Fruit fly (Drosophila melanogaster) whole organism, prepupa: ENCODE results near the gene CG5618.

Experiments used
- Blimp-1 ChIP-seq: fragments of 200-800 bp; sonication (Bioruptor generic); optimal IDR thresholded peaks from 3 replicates; lab custom pipeline; 2017; ENCODE audit warnings: missing biosample characterization, missing genetic modification characterization, mild to moderate bottlenecking, moderate library complexity, missing genetic modification reagents
- CG10631 ChIP-seq: fragments of 200-800 bp; sonication (Bioruptor generic); optimal IDR thresholded peaks from 2 replicates; lab custom pipeline; 2016; ENCODE audit warnings: missing biosample characterization, missing genetic modification characterization
- CG11902 ChIP-seq: fragments of 200-800 bp; sonication (Bioruptor generic); optimal IDR thresholded peaks from 3 replicates; lab custom pipeline; 2016; ENCODE audit warnings: missing biosample characterization, missing genetic modification characterization
- CG34406 ChIP-seq: fragments of 200-800 bp; sonication (Bioruptor generic); optimal IDR thresholded peaks from 3 replicates; lab custom pipeline; 2016; ENCODE audit warnings: missing biosample characterization, missing genetic modification characterization
- CG3919 ChIP-seq: fragments of 200-800 bp; sonication (Bioruptor generic); optimal IDR thresholded peaks from 3 replicates; lab custom pipeline; 2016; ENCODE audit warnings: missing biosample characterization, missing genetic modification characterization
- CG8119 ChIP-seq: fragments of 200-800 bp; sonication (Bioruptor generic); IDR thresholded peaks from 3 replicates; pipeline ENCODE4 v1.3.6; 2022; ENCODE audit warnings: missing biosample characterization, missing genetic modification characterization
- Eip75B ChIP-seq: fragments of 200-800 bp; sonication (Bioruptor generic); optimal IDR thresholded peaks from 3 replicates; lab custom pipeline; 2016; ENCODE audit warnings: missing biosample characterization, missing genetic modification characterization
- Eip78C ChIP-seq: fragments of 200-800 bp; sonication (Bioruptor generic); peaks from one replicate; lab custom pipeline; 2016; ENCODE audit warnings: missing biosample characterization, missing genetic modification characterization
- Lpt ChIP-seq: fragments of 200-800 bp; sonication (Bioruptor generic); optimal IDR thresholded peaks from 3 replicates; lab custom pipeline; 2016; ENCODE audit warnings: missing biosample characterization, missing genetic modification characterization
- Sox14 ChIP-seq: fragments of 200-800 bp; sonication (Bioruptor generic); optimal IDR thresholded peaks from 3 replicates; lab custom pipeline; 2016; ENCODE audit warnings: missing biosample characterization, missing genetic modification characterization
- achi ChIP-seq: fragments of 200-800 bp; sonication (Bioruptor generic); optimal IDR thresholded peaks from 3 replicates; lab custom pipeline; 2016; ENCODE audit warnings: missing biosample characterization, missing genetic modification characterization
- eg ChIP-seq: fragments of 200-800 bp; sonication (Bioruptor generic); IDR thresholded peaks from 3 replicates; pipeline ENCODE4 v1.3.6; 2022; ENCODE audit warnings: missing biosample characterization, missing genetic modification characterization
- pdm3 ChIP-seq: fragments of 200-800 bp; sonication (Bioruptor generic); optimal IDR thresholded peaks from 3 replicates; lab custom pipeline; 2016; ENCODE audit warnings: missing biosample characterization, missing genetic modification characterization

dm6 chr3L:20398243-20399222 is 45.3 kb downstream of the CG5618 start:
- TF ChIP-seq CG8119 (GFP tag; lab: Robert Waterston, UW) = peak; percentile 76
- TF ChIP-seq Blimp-1 (GFP tag; lab: Kevin White, UChicago) = no peak
- TF ChIP-seq Eip75B = peak; percentile 88
- peak; percentile 84 for TF ChIP-seq Lpt (GFP tag; lab: Kevin White, UChicago)
- peak; percentile 82 for TF ChIP-seq CG10631
- peak; percentile 95 for TF ChIP-seq Eip78C (GFP tag; lab: Kevin White, UChicago)
- TF ChIP-seq achi (GFP tag; lab: Kevin White, UChicago) = peak; percentile 80
- TF ChIP-seq CG3919 (GFP tag; lab: Kevin White, UChicago) = peak; percentile 84
- peak; percentile 77 for TF ChIP-seq eg (GFP tag; lab: Robert Waterston, UW)
- peak; percentile 80 for TF ChIP-seq CG34406 (GFP tag; lab: Kevin White, UChicago)
- TF ChIP-seq Sox14 (GFP tag; lab: Kevin White, UChicago) = peak; percentile 77
- peak; percentile 62 for TF ChIP-seq CG11902
- TF ChIP-seq pdm3 (GFP tag; lab: Kevin White, UChicago) = peak; percentile 85
